Worm (Caenorhabditis elegans) whole organism, young adult: ENCODE measurements around the gene nspe-6.

Experiments used
- C17E4.6 ChIP-seq: fragments of 200-800 bp; sonication (Bioruptor generic); IDR thresholded peaks from 2 replicates; pipeline ENCODE4 v1.3.6; 2022; ENCODE audit warnings: missing genetic modification reagents, missing genetic modification characterization, missing compliant biosample characterization
- D2030.7 ChIP-seq: fragments of 200-800 bp; sonication (Bioruptor generic); IDR thresholded peaks from 2 replicates; pipeline ENCODE4 v1.3.6; 2022; ENCODE audit warnings: missing genetic modification reagents, missing genetic modification characterization, missing compliant biosample characterization
- F10E7.11 ChIP-seq: sonication (generic microtip); optimal IDR thresholded peaks from 2 replicates; lab custom pipeline; 2017; ENCODE audit warnings: mild to moderate bottlenecking, missing genetic modification characterization, moderate library complexity, missing compliant biosample characterization
- F23B12.7 ChIP-seq: sonication (generic microtip); optimal IDR thresholded peaks from 2 replicates; lab custom pipeline; 2017; ENCODE audit warnings: missing genetic modification characterization, mild to moderate bottlenecking, missing compliant biosample characterization, antibody characterized with exemption, moderate library complexity; ENCODE audit not compliant: insufficient read depth
- F33H1.4 ChIP-seq: fragments of 200-800 bp; sonication (Bioruptor generic); IDR thresholded peaks from 2 replicates; pipeline ENCODE4 v1.3.6; 2022; ENCODE audit warnings: missing genetic modification reagents, missing genetic modification characterization, missing compliant biosample characterization
- K12H6.12 ChIP-seq: fragments of 200-800 bp; sonication (Bioruptor generic); optimal IDR thresholded peaks from 2 replicates; lab custom pipeline; 2018; ENCODE audit warnings: mild to moderate bottlenecking, missing genetic modification characterization, missing compliant biosample characterization
- Y53F4B.3 ChIP-seq: fragments of 200-800 bp; sonication (Bioruptor generic); IDR thresholded peaks from 2 replicates; pipeline ENCODE4 v1.3.6; 2022; ENCODE audit warnings: missing genetic modification reagents, missing genetic modification characterization, missing compliant biosample characterization
- akir-1 ChIP-seq: fragments of 200-800 bp; sonication (Bioruptor generic); optimal IDR thresholded peaks from 2 replicates; lab custom pipeline; 2018; ENCODE audit warnings: mild to moderate bottlenecking, missing genetic modification characterization, moderate library complexity, missing compliant biosample characterization
- ceh-100 ChIP-seq: fragments of 200-800 bp; sonication (Bioruptor generic); IDR thresholded peaks from 2 replicates; pipeline ENCODE4 v1.3.6; 2022; ENCODE audit warnings: missing genetic modification reagents, missing genetic modification characterization, missing compliant biosample characterization
- ceh-58 ChIP-seq: fragments of 200-800 bp; sonication (Bioruptor generic); IDR thresholded peaks from 2 replicates; pipeline ENCODE4 v1.3.6; 2022; ENCODE audit warnings: missing genetic modification characterization, missing compliant biosample characterization
- ceh-91 ChIP-seq: fragments of 200-800 bp; sonication (Bioruptor generic); IDR thresholded peaks from 2 replicates; pipeline ENCODE4 v1.3.6; 2022; ENCODE audit warnings: missing genetic modification reagents, missing genetic modification characterization, missing compliant biosample characterization
- dox-1 ChIP-seq: fragments of 200-800 bp; sonication (Bioruptor generic); IDR thresholded peaks from 2 replicates; pipeline ENCODE4 v1.3.6; 2022; ENCODE audit warnings: missing genetic modification reagents, missing genetic modification characterization, missing compliant biosample characterization
- efl-1 ChIP-seq: fragments of 150-350 bp; optimal IDR thresholded peaks from 2 replicates; lab custom pipeline; 2014; ENCODE audit warnings: missing biosample characterization, missing genetic modification reagents, missing genetic modification characterization
- fkh-3 ChIP-seq: sonication (generic microtip); optimal IDR thresholded peaks from 2 replicates; lab custom pipeline; 2016; ENCODE audit warnings: mild to moderate bottlenecking, missing genetic modification characterization, missing compliant biosample characterization
- hmg-1.2 ChIP-seq: fragments of 200-800 bp; sonication (Bioruptor generic); IDR thresholded peaks from 2 replicates; pipeline ENCODE4 v1.3.6; 2022; ENCODE audit warnings: missing genetic modification reagents, missing genetic modification characterization, missing compliant biosample characterization
- lin-35 ChIP-seq, 3 experiments: fragments of 150-350 bp in 2 of 3; sonication (generic microtip) in 1 of 3; optimal IDR thresholded peaks; 2 replicates each; lab custom pipeline; 2014 to 2018; ENCODE audit warnings: missing biosample characterization in 3 of 3, missing genetic modification characterization in 3 of 3, missing genetic modification reagents in 3 of 3
- lin-54 ChIP-seq: fragments of 200-800 bp; sonication (Bioruptor generic); optimal IDR thresholded peaks from 2 replicates; lab custom pipeline; 2018; ENCODE audit warnings: mild to moderate bottlenecking, missing genetic modification characterization, missing compliant biosample characterization
- lir-1 ChIP-seq: fragments of 200-800 bp; sonication (Bioruptor generic); conservative IDR thresholded peaks from 2 replicates; pipeline ENCODE4 v1.3.6; 2022; ENCODE audit warnings: missing genetic modification reagents, missing genetic modification characterization, missing compliant biosample characterization
- lsl-1 ChIP-seq: fragments of 200-800 bp; sonication (Bioruptor generic); optimal IDR thresholded peaks from 2 replicates; lab custom pipeline; 2018; ENCODE audit warnings: mild to moderate bottlenecking, missing genetic modification characterization, moderate library complexity, missing compliant biosample characterization
- madf-3 ChIP-seq: fragments of 200-800 bp; sonication (Bioruptor generic); IDR thresholded peaks from 2 replicates; pipeline ENCODE4 v1.3.6; 2022; ENCODE audit warnings: missing genetic modification reagents, missing genetic modification characterization, missing compliant biosample characterization
- madf-8 ChIP-seq: fragments of 200-800 bp; sonication (Bioruptor generic); conservative IDR thresholded peaks from 2 replicates; pipeline ENCODE4 v1.3.6; 2022; ENCODE audit warnings: missing genetic modification reagents, missing genetic modification characterization, missing compliant biosample characterization
- mcd-1 ChIP-seq: fragments of 200-800 bp; sonication (Bioruptor generic); IDR thresholded peaks from 2 replicates; pipeline ENCODE4 v1.3.6; 2022; ENCODE audit warnings: missing genetic modification reagents, missing genetic modification characterization, missing compliant biosample characterization
- nfyb-1 ChIP-seq: fragments of 200-800 bp; sonication (Bioruptor generic); IDR thresholded peaks from 2 replicates; pipeline ENCODE4 v1.3.6; 2022; ENCODE audit warnings: missing genetic modification reagents, missing genetic modification characterization, missing compliant biosample characterization
- nhr-120 ChIP-seq: fragments of 200-800 bp; sonication (Bioruptor generic); IDR thresholded peaks from 2 replicates; pipeline ENCODE4 v1.3.6; 2022; ENCODE audit warnings: missing genetic modification characterization, missing compliant biosample characterization
- nhr-80 ChIP-seq: sonication (generic microtip); optimal IDR thresholded peaks from 2 replicates; lab custom pipeline; 2016; ENCODE audit warnings: missing genetic modification characterization, missing compliant biosample characterization
- pha-4 ChIP-seq: fragments of 150-350 bp; sonication (generic microtip); optimal IDR thresholded peaks from 2 replicates; lab custom pipeline; 2014; ENCODE audit warnings: missing biosample characterization, missing genetic modification reagents, missing genetic modification characterization
- rpc-1 ChIP-seq, 2 experiments: fragments of 150-350 bp in 1 of 2; sonication (generic microtip) in 1 of 2; optimal IDR thresholded peaks; 2 replicates each; lab custom pipeline; 2014 to 2018; ENCODE audit warnings: missing biosample characterization in 1 of 2, missing genetic modification characterization in 1 of 2, missing genetic modification reagents in 1 of 2, missing genotype in 1 of 2
- sptf-2 ChIP-seq: fragments of 200-800 bp; sonication (Bioruptor generic); optimal IDR thresholded peaks from 2 replicates; lab custom pipeline; 2018; ENCODE audit warnings: mild to moderate bottlenecking, missing genetic modification characterization, missing compliant biosample characterization
- unc-62 ChIP-seq: fragments of 150-350 bp; optimal IDR thresholded peaks from 2 replicates; lab custom pipeline; 2014; ENCODE audit warnings: missing biosample characterization, missing genetic modification reagents, missing genetic modification characterization
- xnd-1 ChIP-seq: sonication (generic microtip); optimal IDR thresholded peaks from 2 replicates; lab custom pipeline; 2016; ENCODE audit warnings: missing genotype, missing genetic modification reagents, missing genetic modification characterization, missing compliant biosample characterization
- ztf-26 ChIP-seq: sonication (generic microtip); optimal IDR thresholded peaks from 2 replicates; lab custom pipeline; 2017; ENCODE audit warnings: missing genetic modification characterization, missing compliant biosample characterization

The nspe-6 gene

DNA sequence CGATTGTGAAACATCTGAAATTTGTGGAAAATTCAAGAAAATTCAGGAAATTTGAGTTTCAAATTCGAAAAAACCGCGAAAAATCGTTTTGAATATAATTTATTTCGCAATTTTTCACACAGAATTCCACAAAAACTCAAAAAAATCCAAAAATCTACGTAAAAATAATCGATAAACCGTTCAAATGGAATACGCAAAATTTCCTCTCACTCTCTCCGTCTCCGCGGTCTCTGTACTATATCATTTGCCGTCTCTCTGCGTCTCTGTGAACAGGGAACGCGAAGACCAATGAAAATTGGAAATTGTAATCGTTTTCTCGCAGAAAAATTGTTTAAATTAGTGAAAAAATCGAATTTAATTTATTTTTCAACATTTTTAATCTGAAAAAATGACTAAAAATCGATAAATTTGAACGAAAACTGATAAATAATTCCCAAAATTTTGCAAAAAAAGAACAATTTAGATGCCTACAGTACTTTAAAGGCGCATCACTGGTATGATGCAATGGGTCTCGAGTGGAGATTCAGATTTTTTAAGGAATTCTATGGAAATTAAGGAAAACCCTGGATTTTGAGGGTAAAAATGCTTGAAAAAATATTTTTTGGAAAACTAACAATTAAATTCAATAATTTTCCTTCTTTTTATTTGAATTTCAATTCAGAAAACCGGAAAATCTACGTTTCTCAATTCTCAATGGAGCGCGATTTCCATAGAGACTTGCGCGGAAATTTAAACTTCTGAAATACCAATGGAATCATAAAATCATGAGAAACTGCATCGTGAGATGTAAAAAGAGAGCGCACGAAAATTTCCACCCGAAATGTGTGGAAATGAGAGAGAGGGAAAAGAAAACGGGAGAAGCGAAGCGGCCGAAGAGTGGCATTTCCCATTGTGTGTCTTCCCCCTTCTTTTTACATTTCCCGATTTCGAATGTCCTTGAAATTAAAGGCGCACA is 12.0 kb downstream of the nspe-6 start, which contains the start of the genes ceh-100 and lips-15:
TSS of gene ceh-100 (minus strand) at position 14 of the 955 bp plus-strand sequence.
TSS of gene lips-15 (plus strand) at position 720 of the 955 bp plus-strand sequence.
- TF ChIP-seq lin-54 (GFP tag; lab: Kevin White, UChicago) (peak; percentile 27), ceh-91 (0 out of 2 replicates have a peak, but pooled peaks have one; percentile 17), lsl-1 (GFP tag; lab: Kevin White, UChicago) (peak; percentile 84), nhr-120 (GFP tag; lab: Robert Waterston, UW) (no peak), lin-35 (GFP tag; optimal IDR thresholded peaks at IDR 0.05; lab: Kevin White, UChicago) (no peak), ztf-26 (tag; lab: Kevin White, UChicago) (no peak), xnd-1 (peak; percentile 72), hmg-1.2 (GFP tag; lab: Robert Waterston, UW) (peak; percentile 96), C17E4.6 (GFP tag; lab: Robert Waterston, UW) (no peak), nfyb-1 (GFP tag; lab: Robert Waterston, UW) (no peak), F33H1.4 (GFP tag; lab: Robert Waterston, UW) (peak; percentile 80), pha-4 (tag; lab: Kevin White, UChicago) (no peak), efl-1 (GFP tag; lab: Kevin White, UChicago) (peak; percentile 28), madf-8 (GFP tag; lab: Robert Waterston, UW) (0 out of 2 replicates have a peak, but pooled peaks have one; percentile 12), ceh-100 (peak; percentile 37; the same call in 1 of the 2 replicates), mcd-1 (GFP tag; lab: Robert Waterston, UW) (peak; percentile 13; the same call in 1 of the 2 replicates), D2030.7 (GFP tag; lab: Robert Waterston, UW) (peak; percentile 46; the same call in 1 of the 2 replicates)
- TF ChIP-seq, all 124 proteins: peak for 11

DNA sequence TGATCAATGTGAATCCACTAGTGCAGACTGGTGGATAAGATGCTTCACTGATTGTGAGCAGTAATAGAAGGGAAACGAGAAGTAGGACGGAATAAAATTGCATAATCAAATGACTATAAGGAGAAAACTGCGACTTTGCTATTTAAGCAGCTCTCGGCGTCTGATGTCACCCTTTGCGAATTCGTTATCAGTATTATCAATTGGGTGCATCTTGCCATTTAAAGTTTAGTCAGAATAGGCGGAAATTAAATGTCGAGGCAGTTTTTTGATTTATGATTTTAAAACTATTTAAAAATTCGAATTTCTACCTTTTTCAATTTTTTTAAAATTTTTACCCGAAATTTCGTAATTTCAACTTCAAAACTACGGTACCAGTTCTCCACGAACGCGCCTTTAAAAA is 35.0 kb downstream of the nspe-6 start, which contains the start of gene clec-4:
TSS of gene clec-4 (minus strand) at position 162 of the 400 bp plus-strand sequence.
- TF ChIP-seq F23B12.7 (tag; lab: Kevin White, UChicago): no peak
- TF ChIP-seq madf-3: no peak
- no peak for TF ChIP-seq sptf-2 (GFP tag; lab: Kevin White, UChicago)
- peak; percentile 45 for TF ChIP-seq nhr-80
- TF ChIP-seq lir-1 (GFP tag; lab: Robert Waterston, UW): no peak
- no peak for TF ChIP-seq F10E7.11 (tag; lab: Kevin White, UChicago)
- no peak for TF ChIP-seq rpc-1 (optimal IDR thresholded peaks at IDR 0.05; lab: Kevin White, UChicago)
- no peak for TF ChIP-seq rpc-1 (tag; optimal IDR thresholded peaks at IDR 0.05; lab: Kevin White, UChicago)
- TF ChIP-seq, all 124 proteins: peak for 1

DNA sequence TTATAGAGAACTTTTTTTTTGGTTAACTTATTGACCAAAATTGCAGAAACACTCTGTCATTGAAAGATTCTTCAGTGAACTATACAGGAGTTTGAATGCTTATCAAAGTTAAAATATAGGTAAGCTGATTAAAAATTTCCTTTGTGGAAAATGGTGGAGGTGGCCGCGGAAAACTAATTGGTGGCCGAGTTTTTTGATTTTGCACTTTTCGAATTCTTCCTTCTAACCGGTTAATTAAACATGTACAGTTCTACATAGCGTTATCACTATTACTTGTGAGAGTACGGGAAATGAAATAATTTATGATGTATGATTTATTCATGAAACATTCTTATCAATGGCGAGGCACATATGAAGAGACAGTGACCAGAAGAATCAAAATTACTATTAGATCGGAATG is 38.2 kb downstream of the nspe-6 start, which contains the start of gene clec-8:
TSS of gene clec-8 (minus strand) at position 308 of the 400 bp plus-strand sequence.
- TF ChIP-seq dox-1 (GFP tag; lab: Robert Waterston, UW) (0 out of 2 replicates have a peak, but pooled peaks have one; percentile 12), ceh-58 (GFP tag; lab: Robert Waterston, UW) (no peak), Y53F4B.3 (no peak), nhr-80 (peak; percentile 85)

DNA sequence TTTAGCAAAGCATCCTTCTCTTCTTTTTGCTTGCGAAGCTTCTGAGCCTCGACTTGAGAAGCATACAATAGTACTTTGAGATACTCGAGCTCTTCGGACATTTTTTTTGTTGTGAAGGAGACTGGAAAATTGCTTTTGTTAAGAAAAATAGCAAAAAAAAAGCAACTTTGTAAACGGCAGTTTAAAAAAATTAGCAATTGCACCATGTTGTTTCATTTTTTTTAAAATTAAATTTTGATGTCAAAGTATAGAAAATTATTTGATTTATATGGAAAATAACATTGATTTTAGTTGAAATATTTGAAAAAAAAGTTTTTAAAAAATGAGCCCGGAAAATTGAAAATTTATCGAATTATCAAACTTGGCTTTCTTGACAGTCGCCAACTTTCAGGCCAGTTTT is 41.3 kb downstream of the nspe-6 start, which contains the start of gene Y38E10A.3:
TSS of gene Y38E10A.3 (minus strand) at position 101 of the 400 bp plus-strand sequence.
- no peak for TF ChIP-seq fkh-3 (tag; lab: Kevin White, UChicago)
- no peak for TF ChIP-seq ztf-26 (tag; lab: Kevin White, UChicago)
- no peak for TF ChIP-seq madf-3
- TF ChIP-seq K12H6.12: no peak
- TF ChIP-seq akir-1 (GFP tag; lab: Kevin White, UChicago): no peak
- TF ChIP-seq unc-62 (GFP tag; lab: Kevin White, UChicago): no peak
- TF ChIP-seq, all 124 proteins: peak for 0
